Fruit fly (Drosophila melanogaster): ENCODE data around the gene Ndc80.

Gene Ndc80

dm6 chrX:13634254-13634999 lies 22.6 kb upstream of the Ndc80 start (continued):
- TF ChIP-seq peb (GFP tag; IDR thresholded peaks at IDR 0.05) (no peak), schlank (tag; optimal IDR thresholded peaks at IDR 0.05) (peak; percentile 55), CG5953 (GFP tag; IDR thresholded peaks at IDR 0.05) (no peak), pb (GFP tag; optimal IDR thresholded peaks at IDR 0.05) (no peak), Camta (GFP tag; optimal IDR thresholded peaks at IDR 0.05) (peak; percentile 25), run (tag; optimal IDR thresholded peaks at IDR 0.05) (no peak), hkb (optimal IDR thresholded peaks at IDR 0.05) (no peak), hkb (GFP tag; IDR thresholded peaks at IDR 0.05) (peak; percentile 60), Stat92E (GFP tag; optimal IDR thresholded peaks at IDR 0.05) (no peak), HmgZ (tag; optimal IDR thresholded peaks at IDR 0.05) (peak; percentile 38), CG17802 (tag; optimal IDR thresholded peaks at IDR 0.05) (no peak), slou (GFP tag; optimal IDR thresholded peaks at IDR 0.05) (peak; percentile 3), CG10431 (GFP tag; optimal IDR thresholded peaks at IDR 0.05) (no peak), CG17612 (GFP tag; IDR thresholded peaks at IDR 0.05) (no peak), dan (GFP tag; IDR thresholded peaks at IDR 0.05) (no peak), ind (GFP tag; optimal IDR thresholded peaks at IDR 0.05) (peak; percentile 8), CG4707 (GFP tag; optimal IDR thresholded peaks at IDR 0.05) (peak; percentile 15), CG4360 (GFP tag; IDR thresholded peaks at IDR 0.05) (no peak), grau (tag; optimal IDR thresholded peaks at IDR 0.05) (peak; percentile 54), dm (GFP tag; optimal IDR thresholded peaks at IDR 0.05) (peak; percentile 4), Dek (tag; optimal IDR thresholded peaks at IDR 0.05) (peak; percentile 39), org-1 (GFP tag; optimal IDR thresholded peaks at IDR 0.05) (peak; percentile 42), Xbp1 (GFP tag; optimal IDR thresholded peaks at IDR 0.05) (no peak), PHDP (tag; optimal IDR thresholded peaks at IDR 0.05) (peak; percentile 46), D19A (tag; optimal IDR thresholded peaks at IDR 0.05) (peak; percentile 90), jigr1 (GFP tag; IDR thresholded peaks at IDR 0.05) (no peak), CG11398 (GFP tag; optimal IDR thresholded peaks at IDR 0.05) (peak; percentile 24), gsb (GFP tag; IDR thresholded peaks at IDR 0.05) (peak; percentile 25; the same call in 1 of the 2 replicates), CG12391 (tag; optimal IDR thresholded peaks at IDR 0.05) (no peak), CG11247 (GFP tag; IDR thresholded peaks at IDR 0.05) (peak; percentile 48; the same call in 1 of the 2 replicates), lov (optimal IDR thresholded peaks at IDR 0.05) (no peak), lov (GFP tag; IDR thresholded peaks at IDR 0.05) (no peak), CG5180 (GFP tag; optimal IDR thresholded peaks at IDR 0.05) (peak; percentile 50), NC2β (GFP tag; optimal IDR thresholded peaks at IDR 0.05) (no peak), usp (GFP tag; optimal IDR thresholded peaks at IDR 0.05) (no peak), CG42726 (GFP tag; IDR thresholded peaks at IDR 0.05; ENCODE audit: partially characterized antibody) (no peak), Sin3A (optimal IDR thresholded peaks at IDR 0.05) (no peak), CG9215 (GFP tag; IDR thresholded peaks at IDR 0.05) (peak; percentile 52; the same call in 1 of the 2 replicates), ham (GFP tag; IDR thresholded peaks at IDR 0.05) (no peak), CG10959 (GFP tag; IDR thresholded peaks at IDR 0.05) (no peak), vfl (GFP tag; optimal IDR thresholded peaks at IDR 0.05) (no peak), grn (GFP tag; optimal IDR thresholded peaks at IDR 0.05) (no peak), nom (GFP tag; optimal IDR thresholded peaks at IDR 0.05) (no peak), oc (tag; optimal IDR thresholded peaks at IDR 0.05) (no peak), CG17328 (GFP tag; IDR thresholded peaks at IDR 0.05) (no peak), ATbp (GFP tag; optimal IDR thresholded peaks at IDR 0.05) (peak; percentile 70), CG7357 (GFP tag; IDR thresholded peaks at IDR 0.05) (0 out of 3 replicates have a peak, but pooled peaks have one; percentile 15), fd96Cb (tag; optimal IDR thresholded peaks at IDR 0.05) (no peak), Dbx (GFP tag; IDR thresholded peaks at IDR 0.05) (0 out of 3 replicates have a peak, but pooled peaks have one; percentile 49), Side (GFP tag; optimal IDR thresholded peaks at IDR 0.05) (peak; percentile 45), CG2678 (tag; optimal IDR thresholded peaks at IDR 0.05) (peak; percentile 68)
